Worm (Caenorhabditis elegans) whole organism, midembryonic: Measurements from ENCODE around the gene hcf-1.

Experiments used
- flt-1 ChIP-seq: fragments of 200-800 bp; sonication (Bioruptor generic); IDR thresholded peaks from 2 replicates; pipeline ENCODE4 v1.3.6; 2022; ENCODE audit warnings: missing genetic modification characterization, missing compliant biosample characterization
- ztf-29 ChIP-seq: fragments of 200-800 bp; sonication (Bioruptor generic); IDR thresholded peaks from 2 replicates; pipeline ENCODE4 v1.3.6; 2022; ENCODE audit warnings: missing genetic modification reagents, missing genetic modification characterization, missing compliant biosample characterization

ce11 chrIV:7790151-7790691, 16.1 kb upstream of the hcf-1 start:
- TF ChIP-seq flt-1 (no peak), ztf-29 (no peak)
